Fruit fly (Drosophila melanogaster): Measurements from ENCODE around the gene CG13083.

The CG13083 gene

DNA sequence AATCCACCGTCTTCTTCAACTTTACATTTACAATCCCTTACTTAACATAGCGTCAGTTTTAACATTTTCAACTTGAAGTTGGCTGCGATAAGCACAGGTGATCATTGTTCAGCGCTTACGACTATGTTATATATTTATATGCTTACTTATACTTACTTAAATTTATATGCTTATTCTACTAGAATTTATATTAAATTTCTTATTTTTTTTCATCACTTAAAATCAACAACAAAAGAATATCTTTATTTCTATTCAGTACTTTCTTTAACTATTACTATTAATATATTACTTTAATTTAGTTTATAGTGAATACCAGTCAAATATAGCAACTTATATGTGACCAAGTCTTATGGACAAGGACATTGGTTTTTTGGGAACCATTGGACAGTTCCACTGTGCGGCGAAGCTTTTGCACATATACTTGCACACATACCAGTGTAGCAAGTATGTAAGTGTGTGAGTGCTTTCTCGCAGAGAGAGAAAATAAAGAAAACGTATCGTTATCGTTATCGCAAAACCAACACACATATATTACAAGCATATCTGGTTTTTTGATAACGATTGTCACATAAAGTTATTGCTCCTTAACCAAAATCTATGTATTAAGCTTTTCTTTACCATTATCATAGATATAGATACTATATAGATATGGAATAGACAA lies 30.0 kb downstream of the CG13083 start, which contains the start of gene Hasp (continued):
- TF ChIP-seq CG7271 (tag; optimal IDR thresholded peaks at IDR 0.05) (peak; percentile 35), pzg (GFP tag; optimal IDR thresholded peaks at IDR 0.05) (peak; percentile 16), Sox100B (GFP tag; optimal IDR thresholded peaks at IDR 0.05) (no peak), Hr3 (GFP tag; optimal IDR thresholded peaks at IDR 0.05) (peak; percentile 6), E2f1 (GFP tag; IDR thresholded peaks at IDR 0.05) (no peak), ara (GFP tag; IDR thresholded peaks at IDR 0.05) (peak; percentile 44; the same call in 1 of the 2 replicates), jigr1 (GFP tag; IDR thresholded peaks at IDR 0.05) (no peak), Atf6 (GFP tag; IDR thresholded peaks at IDR 0.05) (no peak; the same call in 1 of the 2 replicates), nerfin-2 (GFP tag; IDR thresholded peaks at IDR 0.05; ENCODE audit: partially characterized antibody) (peak; percentile 90), HmgZ (tag; optimal IDR thresholded peaks at IDR 0.05) (peak; percentile 18), slou (GFP tag; optimal IDR thresholded peaks at IDR 0.05) (peak; percentile 40), CG4424 (GFP tag; optimal IDR thresholded peaks at IDR 0.05) (peak; percentile 46), CG17568 (GFP tag; optimal IDR thresholded peaks at IDR 0.05) (no peak), CG32772 (GFP tag; IDR thresholded peaks at IDR 0.05) (no peak), pho (GFP tag; optimal IDR thresholded peaks at IDR 0.05) (no peak), Oaz (GFP tag; IDR thresholded peaks at IDR 0.05) (no peak), CG15011 (GFP tag; optimal IDR thresholded peaks at IDR 0.05) (no peak), CG5180 (GFP tag; optimal IDR thresholded peaks at IDR 0.05) (no peak), CG10147 (GFP tag; optimal IDR thresholded peaks at IDR 0.05) (peak; percentile 52), fru (optimal IDR thresholded peaks at IDR 0.05) (no peak), tin (GFP tag; optimal IDR thresholded peaks at IDR 0.05) (peak; percentile 65), CG43689 (GFP tag; IDR thresholded peaks at IDR 0.05) (no peak), CG15073 (GFP tag; optimal IDR thresholded peaks at IDR 0.05) (no peak), Adf1 (GFP tag; IDR thresholded peaks at IDR 0.05) (no peak), CG8290 (GFP tag; optimal IDR thresholded peaks at IDR 0.05) (peak; percentile 54), CG8290 (tag; optimal IDR thresholded peaks at IDR 0.05) (no peak), Dref (GFP tag; IDR thresholded peaks at IDR 0.05) (peak; percentile 62), CG4707 (GFP tag; optimal IDR thresholded peaks at IDR 0.05) (peak; percentile 79), CG2875 (GFP tag; optimal IDR thresholded peaks at IDR 0.05) (peak; percentile 33), dati (GFP tag; IDR thresholded peaks at IDR 0.05) (no peak), cg (GFP tag; optimal IDR thresholded peaks at IDR 0.05) (peak; percentile 89), crp (GFP tag; optimal IDR thresholded peaks at IDR 0.05) (no peak), tgo (GFP tag; IDR thresholded peaks at IDR 0.05) (peak; percentile 67; the same call in 2 of the 3 replicates), bigmax (GFP tag; optimal IDR thresholded peaks at IDR 0.05) (no peak), chn (GFP tag; optimal IDR thresholded peaks at IDR 0.05) (no peak), CG7556 (GFP tag; optimal IDR thresholded peaks at IDR 0.05) (peak; percentile 28), CG14050 (GFP tag; IDR thresholded peaks at IDR 0.05) (peak; percentile 9; the same call in 1 of the 3 replicates)

dm6 chr2L:19518636-19519086 lies 31.4 kb downstream of the CG13083 start, which contains the start of gene CG10132:
TSS of gene CG10132 (plus strand) at chr2L:19518824.
- TF ChIP-seq CG30403 (GFP tag; optimal IDR thresholded peaks at IDR 0.05): no peak
- TF ChIP-seq cwo (GFP tag; optimal IDR thresholded peaks at IDR 0.05): no peak
- TF ChIP-seq CG6813 (GFP tag; optimal IDR thresholded peaks at IDR 0.05): no peak
- TF ChIP-seq prd (optimal IDR thresholded peaks at IDR 0.05): no peak
- TF ChIP-seq prd (GFP tag; IDR thresholded peaks at IDR 0.05): no peak
- no peak for TF ChIP-seq mam (GFP tag; optimal IDR thresholded peaks at IDR 0.05)
- 0 out of 2 replicates have a peak, but pooled peaks have one; percentile 10 for TF ChIP-seq MBD-R2 (GFP tag; IDR thresholded peaks at IDR 0.05)
- TF ChIP-seq disco-r (GFP tag; optimal IDR thresholded peaks at IDR 0.05): no peak
- TF ChIP-seq CG12236 (GFP tag; optimal IDR thresholded peaks at IDR 0.05): no peak
- no peak for TF ChIP-seq CG18011 (GFP tag; optimal IDR thresholded peaks at IDR 0.05)
- no peak for TF ChIP-seq Antp (GFP tag; optimal IDR thresholded peaks at IDR 0.05)
- TF ChIP-seq Abd-B (GFP tag; optimal IDR thresholded peaks at IDR 0.05): no peak
- no peak for TF ChIP-seq mirr (GFP tag; optimal IDR thresholded peaks at IDR 0.05)
- no peak for TF ChIP-seq ind (GFP tag; optimal IDR thresholded peaks at IDR 0.05)
- TF ChIP-seq CG9215 (GFP tag; IDR thresholded peaks at IDR 0.05): no peak
- no peak for TF ChIP-seq knrl (GFP tag; IDR thresholded peaks at IDR 0.05; ENCODE audit: partially characterized antibody)

All from whole organism, embryonic.